Worm (Caenorhabditis elegans) whole organism, L3 larva: ENCODE data around the gene R04E5.8.

Experiments
- aly-2 ChIP-seq: fragments of 150-350 bp; optimal IDR thresholded peaks from 2 replicates; lab custom pipeline; 2014; ENCODE audit warnings: missing biosample characterization, missing genetic modification characterization
- ama-1 ChIP-seq: fragments of 150-350 bp; optimal IDR thresholded peaks from 2 replicates; lab custom pipeline; 2018
- ceh-28 ChIP-seq: fragments of 150-350 bp; optimal IDR thresholded peaks from 2 replicates; lab custom pipeline; 2014; ENCODE audit warnings: missing biosample characterization, missing genetic modification reagents, missing genetic modification characterization
- daf-12 ChIP-seq: fragments of 150-350 bp; optimal IDR thresholded peaks from 2 replicates; lab custom pipeline; 2014; ENCODE audit warnings: missing biosample characterization, missing genetic modification reagents, missing genetic modification characterization
- elt-1 ChIP-seq: fragments of 150-350 bp; optimal IDR thresholded peaks from 2 replicates; lab custom pipeline; 2014; ENCODE audit warnings: missing biosample characterization, missing genetic modification characterization
- fkh-10 ChIP-seq: sonication (generic microtip); optimal IDR thresholded peaks from 2 replicates; lab custom pipeline; 2017; ENCODE audit warnings: missing biosample characterization, missing genetic modification reagents, missing genetic modification characterization
- lin-15B ChIP-seq: fragments of 150-350 bp; optimal IDR thresholded peaks from 2 replicates; lab custom pipeline; 2014; ENCODE audit warnings: missing biosample characterization, missing genetic modification characterization
- mdl-1 ChIP-seq: fragments of 150-350 bp; optimal IDR thresholded peaks from 2 replicates; lab custom pipeline; 2014; ENCODE audit warnings: missing biosample characterization, missing genetic modification characterization
- nfya-1 ChIP-seq: sonication (generic microtip); optimal IDR thresholded peaks from 2 replicates; lab custom pipeline; 2017; ENCODE audit warnings: missing genetic modification characterization, mild to moderate bottlenecking, missing compliant biosample characterization, antibody characterized with exemption, moderate library complexity; ENCODE audit not compliant: insufficient read depth
- nhr-11 ChIP-seq: fragments of 150-350 bp; optimal IDR thresholded peaks from 2 replicates; lab custom pipeline; 2014; ENCODE audit warnings: missing biosample characterization, missing genetic modification characterization
- nhr-77 ChIP-seq: fragments of 150-350 bp; optimal IDR thresholded peaks from 2 replicates; lab custom pipeline; 2014; ENCODE audit warnings: missing biosample characterization, missing genetic modification characterization
- snpc-4 ChIP-seq: fragments of 150-350 bp; optimal IDR thresholded peaks from 2 replicates; lab custom pipeline; 2014; ENCODE audit warnings: missing biosample characterization, missing genetic modification characterization
- unc-62 ChIP-seq: fragments of 150-350 bp; sonication (generic microtip); optimal IDR thresholded peaks from 4 replicates; lab custom pipeline; 2014; ENCODE audit warnings: missing biosample characterization, missing genetic modification reagents, missing genetic modification characterization
- ztf-11 ChIP-seq: fragments of 150-350 bp; optimal IDR thresholded peaks from 2 replicates; lab custom pipeline; 2014; ENCODE audit warnings: missing biosample characterization, missing genetic modification characterization

DNA sequence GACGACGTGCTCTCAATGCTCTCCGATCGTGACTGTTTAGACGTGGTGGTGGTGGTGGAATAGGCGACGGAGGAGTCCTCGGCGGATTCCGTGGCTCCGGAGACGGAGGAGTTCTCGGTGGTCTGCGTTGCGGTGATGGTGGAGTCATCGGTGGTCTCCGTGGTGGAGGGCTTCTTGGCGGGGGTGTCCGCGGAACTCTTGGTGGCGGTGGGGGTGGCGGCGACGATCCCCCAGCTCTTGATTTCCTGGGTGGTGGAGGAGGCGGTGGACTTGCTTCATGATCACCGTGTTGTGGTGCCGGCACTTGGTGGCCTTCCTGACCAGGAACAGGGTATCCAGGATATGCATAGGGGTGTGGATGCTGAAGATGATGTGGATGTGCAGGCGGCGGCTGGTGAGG is 445 bp downstream of the R04E5.8 start:
- TF ChIP-seq ceh-28 = no peak
- TF ChIP-seq nhr-11 (tag; lab: Kevin White, UChicago) = no peak
- no peak for TF ChIP-seq mdl-1 (tag; lab: Kevin White, UChicago)
- no peak for TF ChIP-seq nhr-77 (tag; lab: Kevin White, UChicago)
- TF ChIP-seq aly-2 (tag; lab: Kevin White, UChicago) = no peak
- no peak for TF ChIP-seq elt-1 (tag; lab: Kevin White, UChicago)
- no peak for TF ChIP-seq lin-15B (tag; lab: Kevin White, UChicago)
- no peak for TF ChIP-seq nfya-1 (tag; lab: Kevin White, UChicago)
- TF ChIP-seq ama-1 (lab: Kevin White, UChicago) = no peak
- no peak for TF ChIP-seq ztf-11 (tag; lab: Kevin White, UChicago)
- no peak for TF ChIP-seq snpc-4 (tag; lab: Kevin White, UChicago)
- no peak for TF ChIP-seq fkh-10
- no peak for TF ChIP-seq unc-62 (GFP tag; lab: Kevin White, UChicago)
- no peak for TF ChIP-seq daf-12 (tag; lab: Kevin White, UChicago)
